Worm (Caenorhabditis elegans) whole organism, L4/young adult: ENCODE measurements around the gene ttbk-2.2.
"Not testable (repeated sequence)": the region's sequence is repeated elsewhere in the genome, so short reads cannot be mapped to it uniquely, and the experiment has no call there.

Experiments
- W03F9.2 ChIP-seq: fragments of 150-350 bp; optimal IDR thresholded peaks from 2 replicates; lab custom pipeline; 2014; ENCODE audit warnings: missing biosample characterization, missing genetic modification characterization
- dao-5 ChIP-seq: sonication (generic microtip); optimal IDR thresholded peaks from 2 replicates; lab custom pipeline; 2016; ENCODE audit warnings: missing genotype, missing genetic modification characterization, moderate library complexity, missing compliant biosample characterization
- him-1 ChIP-seq: sonication (generic microtip); optimal IDR thresholded peaks from 2 replicates; lab custom pipeline; 2016; ENCODE audit warnings: missing genotype, missing genetic modification reagents, missing genetic modification characterization, missing compliant biosample characterization

ttbk-2.2 gene

DNA sequence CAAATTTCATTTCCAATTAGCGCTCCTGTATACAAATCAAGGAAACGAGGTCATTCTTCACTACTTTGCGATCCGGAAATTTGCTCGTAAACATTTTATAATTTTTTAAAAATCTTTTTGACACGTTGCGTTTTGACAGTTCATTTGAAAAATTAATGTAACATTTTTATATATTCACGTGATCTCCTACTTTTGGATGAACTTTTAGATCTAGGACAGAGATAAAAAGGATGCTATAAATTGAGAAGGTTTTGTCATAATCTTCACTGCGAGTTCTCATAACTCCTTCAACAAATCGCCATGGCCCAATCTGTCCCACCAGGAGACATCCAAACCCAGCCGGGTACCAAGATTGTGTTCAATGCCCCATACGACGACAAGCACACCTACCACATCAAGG lies 4.5 kb downstream of the ttbk-2.2 start, which contains the start of gene msp-57:
Gene msp-57 (plus strand): TSS at position 301 of the 400 bp plus-strand sequence.
- not testable (repeated sequence) for TF ChIP-seq him-1, dao-5, W03F9.2 (tag; lab: Kevin White, UChicago)

DNA sequence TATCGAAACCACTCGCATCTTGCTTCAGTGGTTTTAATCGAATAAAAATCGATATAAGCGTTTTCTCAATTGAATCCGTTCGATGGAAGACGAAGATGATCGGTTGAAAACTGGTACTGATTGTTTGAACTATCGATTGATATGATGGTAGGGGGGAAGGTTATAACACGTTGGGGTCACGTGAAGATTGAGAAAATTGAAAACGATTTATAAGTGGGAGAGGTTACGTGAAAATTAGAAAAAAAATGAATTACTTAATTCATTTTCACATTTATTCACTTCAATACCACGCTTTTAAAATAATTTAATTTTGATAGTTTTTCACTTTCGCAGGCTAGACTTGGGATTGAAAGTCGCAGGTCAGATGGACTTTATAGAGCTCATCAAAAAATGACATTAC lies 5.8 kb downstream of the ttbk-2.2 start, which contains the start of gene C09B9.7:
Gene C09B9.7 (minus strand): TSS at position 101 of the 400 bp plus-strand sequence.
- TF ChIP-seq dao-5 (tag; lab: Kevin White, UChicago) (no peak), him-1 (tag; lab: Kevin White, UChicago) (no peak), W03F9.2 (tag; lab: Kevin White, UChicago) (no peak)

DNA sequence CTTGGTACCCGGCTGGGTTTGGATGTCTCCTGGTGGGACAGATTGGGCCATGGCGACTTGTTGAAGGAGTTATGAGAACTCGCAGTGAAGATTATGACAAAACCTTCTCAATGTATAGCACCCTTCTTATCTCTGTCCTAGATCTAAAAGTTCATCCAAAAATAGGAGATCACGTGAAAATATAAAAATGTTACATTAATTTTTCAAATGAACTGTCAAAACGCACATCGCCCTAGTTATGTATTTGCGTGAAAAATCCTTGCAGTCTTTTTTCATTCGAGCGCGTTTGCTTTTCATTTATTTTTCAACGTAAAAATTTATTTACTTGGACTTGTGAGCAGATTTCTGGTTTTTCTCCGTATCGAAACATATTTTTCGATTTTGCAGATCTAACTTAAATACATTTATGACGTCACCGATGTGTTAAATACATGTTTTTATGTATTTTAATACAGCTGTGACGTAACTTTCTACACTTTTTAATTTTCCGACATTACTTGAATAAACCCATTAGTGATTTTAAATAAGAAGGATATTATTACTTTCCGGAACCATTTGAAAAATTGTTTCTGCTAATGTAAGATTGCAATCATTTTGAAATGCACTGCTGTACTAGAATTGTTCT lies 10.7 kb downstream of the ttbk-2.2 start, which contains the start of gene msp-55:
Gene msp-55 (minus strand): TSS at position 51 of the 625 bp plus-strand sequence.
- no peak for TF ChIP-seq W03F9.2 (tag; lab: Kevin White, UChicago)
- no peak for TF ChIP-seq dao-5 (tag; lab: Kevin White, UChicago)
- TF ChIP-seq him-1 (tag; lab: Kevin White, UChicago) = no peak

DNA sequence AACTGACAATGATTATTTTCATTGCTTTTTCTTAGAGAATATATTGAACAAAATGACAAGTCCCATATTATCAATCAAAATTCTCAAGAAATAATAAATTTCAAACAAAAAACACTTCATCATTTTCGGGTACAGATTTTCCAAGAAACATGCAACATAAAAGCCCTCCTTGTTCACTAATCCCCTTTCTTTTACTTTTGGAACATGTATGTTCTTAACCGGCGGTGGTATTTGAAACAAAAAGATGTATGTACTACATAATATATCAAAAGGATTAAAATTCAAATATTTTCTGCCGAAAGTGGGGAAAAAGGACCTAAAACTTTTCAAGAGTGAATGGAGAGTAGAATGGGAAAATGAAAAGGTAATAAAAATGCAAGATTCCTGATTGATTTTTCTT lies 12.5 kb downstream of the ttbk-2.2 start:
- TF ChIP-seq dao-5 (tag; lab: Kevin White, UChicago) (no peak), him-1 (tag; lab: Kevin White, UChicago) (no peak), W03F9.2 (tag; lab: Kevin White, UChicago) (no peak)

DNA sequence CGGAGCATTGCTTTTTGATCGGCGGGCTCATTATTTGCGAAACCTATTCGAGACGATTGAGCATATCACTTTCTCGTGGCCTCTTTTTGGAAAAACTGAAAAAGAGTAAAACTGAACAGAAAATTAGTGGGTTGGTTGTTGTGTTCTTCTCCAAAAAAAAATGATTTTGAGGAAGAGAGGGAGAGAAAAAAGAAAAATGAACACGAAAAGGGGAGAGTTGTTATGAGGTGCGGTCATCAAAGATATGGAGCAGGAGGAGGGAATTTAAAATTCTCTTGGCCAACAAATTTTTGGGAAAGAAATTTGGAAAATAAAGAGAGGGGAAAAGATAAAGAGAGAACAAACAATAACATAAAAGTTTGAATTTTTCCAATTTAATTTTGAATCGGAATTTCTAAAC lies 21.4 kb downstream of the ttbk-2.2 start, which contains the start of gene hot-9:
Gene hot-9 (minus strand): TSS at position 101 of the 400 bp plus-strand sequence.
- TF ChIP-seq W03F9.2 (tag; lab: Kevin White, UChicago) (no peak), dao-5 (tag; lab: Kevin White, UChicago) (no peak)

DNA sequence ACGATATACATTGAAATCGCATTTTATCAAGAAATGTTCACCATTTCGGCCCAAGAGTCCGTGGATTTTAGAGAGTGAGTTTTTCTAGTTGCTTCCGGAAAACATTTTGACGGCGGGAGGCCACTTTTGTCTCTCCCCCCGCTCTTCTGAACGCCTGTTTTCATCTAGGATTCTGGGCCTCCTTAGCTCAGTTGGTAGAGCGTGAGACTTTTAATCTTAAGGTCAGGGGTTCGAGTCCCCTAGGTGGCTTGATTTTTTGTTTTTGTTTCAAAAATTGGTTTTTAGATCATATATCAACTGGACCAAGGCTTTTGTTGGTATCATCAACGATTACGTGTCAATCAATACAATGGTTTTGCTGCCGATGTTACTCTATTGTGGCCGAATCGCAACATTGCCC lies 28.0 kb downstream of the ttbk-2.2 start:
- TF ChIP-seq dao-5 (tag; lab: Kevin White, UChicago) (peak; percentile 66), W03F9.2 (tag; lab: Kevin White, UChicago) (no peak), him-1 (tag; lab: Kevin White, UChicago) (peak; percentile 17)

DNA sequence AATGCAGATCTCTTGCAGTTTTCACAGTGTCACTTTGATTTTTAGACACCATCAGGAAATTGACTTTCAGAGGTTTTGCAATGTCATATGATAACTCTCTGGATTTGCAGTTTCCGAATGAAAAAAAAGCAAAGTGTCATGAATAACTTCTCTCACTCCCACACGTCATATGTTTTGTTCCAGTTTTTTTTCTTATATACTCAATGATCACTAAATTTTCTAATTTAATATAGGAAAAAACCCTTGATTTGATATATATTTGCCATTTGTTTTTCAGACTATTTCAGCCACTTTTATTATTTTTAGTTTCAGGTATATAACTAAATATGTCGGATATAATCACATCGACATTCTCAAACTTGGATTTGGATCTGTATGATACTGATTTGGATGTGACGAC lies 29.3 kb downstream of the ttbk-2.2 start, which contains the start of gene C09B9.1:
Gene C09B9.1 (plus strand): TSS at position 301 of the 400 bp plus-strand sequence.
- TF ChIP-seq dao-5 (tag; lab: Kevin White, UChicago) = no peak
- no peak for TF ChIP-seq W03F9.2 (tag; lab: Kevin White, UChicago)
- no peak for TF ChIP-seq him-1 (tag; lab: Kevin White, UChicago)

DNA sequence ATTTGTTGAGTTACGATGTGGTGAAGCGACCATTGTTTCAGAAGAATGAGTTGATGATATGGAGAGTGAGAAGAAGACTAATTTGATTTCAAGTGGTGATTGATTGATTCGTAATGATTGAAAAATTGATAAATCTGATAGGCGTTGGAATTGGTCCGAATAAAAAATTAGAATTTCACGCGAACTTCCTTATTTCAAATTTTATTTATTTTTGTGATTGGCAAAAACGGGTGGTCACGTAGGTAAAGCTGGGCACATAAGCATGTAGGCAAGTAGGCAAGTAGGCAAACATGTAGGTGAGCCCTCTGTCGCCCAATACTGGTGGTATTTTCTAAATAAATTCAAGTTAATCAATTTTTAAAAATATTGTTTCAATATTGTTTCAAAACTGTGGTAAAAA lies 33.5 kb downstream of the ttbk-2.2 start, which contains the start of gene C09B9.4:
Gene C09B9.4 (minus strand): TSS at position 101 of the 400 bp plus-strand sequence.
- TF ChIP-seq W03F9.2 (tag; lab: Kevin White, UChicago) = no peak
- no peak for TF ChIP-seq dao-5 (tag; lab: Kevin White, UChicago)
- no peak for TF ChIP-seq him-1 (tag; lab: Kevin White, UChicago)

DNA sequence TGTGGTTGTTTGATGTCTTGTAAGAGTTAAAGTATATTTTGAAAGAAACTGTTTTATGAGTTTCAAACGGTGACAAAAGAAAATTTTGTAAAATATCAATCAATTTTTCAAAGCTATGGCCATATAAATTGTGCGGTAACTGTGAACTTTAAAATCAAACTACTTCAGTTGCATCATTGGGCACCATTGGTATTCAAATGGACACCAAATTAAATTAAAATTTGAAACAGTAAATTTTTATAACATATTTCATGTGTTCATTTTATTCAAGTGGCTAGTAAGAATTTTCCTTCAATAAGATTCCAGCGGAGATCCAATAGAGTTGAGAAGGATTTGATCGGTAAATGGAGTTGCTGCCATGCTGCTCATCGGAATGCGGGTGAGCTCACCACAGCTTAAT lies 35.4 kb downstream of the ttbk-2.2 start:
- TF ChIP-seq him-1 (tag; lab: Kevin White, UChicago) (no peak), dao-5 (tag; lab: Kevin White, UChicago) (no peak), W03F9.2 (tag; lab: Kevin White, UChicago) (no peak)

DNA sequence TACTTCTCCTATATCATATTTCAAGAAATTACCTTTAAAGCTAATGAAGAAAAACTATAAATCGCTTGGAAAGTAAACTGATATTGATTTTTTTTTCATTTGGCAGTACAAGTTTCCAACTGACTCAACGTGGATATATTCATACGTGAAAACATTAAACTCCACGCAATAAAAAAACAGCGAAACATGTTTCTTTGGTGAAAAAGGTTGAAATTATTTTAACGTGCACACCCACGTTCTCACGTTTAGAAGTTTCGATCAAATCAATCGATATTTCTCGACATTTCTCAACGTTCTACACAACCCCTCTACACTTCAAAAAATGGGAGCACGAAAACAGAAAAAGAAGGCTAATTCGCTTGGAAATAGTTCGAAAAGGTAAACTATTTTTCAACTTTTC lies 37.8 kb downstream of the ttbk-2.2 start, which contains the start of the genes best-6 and C09B9.2:
Gene best-6 (minus strand): TSS at position 101 of the 400 bp plus-strand sequence.
Gene C09B9.2 (plus strand): TSS at position 314 of the 400 bp plus-strand sequence.
- TF ChIP-seq dao-5 (tag; lab: Kevin White, UChicago) (no peak), W03F9.2 (tag; lab: Kevin White, UChicago) (no peak), him-1 (tag; lab: Kevin White, UChicago) (no peak)

DNA sequence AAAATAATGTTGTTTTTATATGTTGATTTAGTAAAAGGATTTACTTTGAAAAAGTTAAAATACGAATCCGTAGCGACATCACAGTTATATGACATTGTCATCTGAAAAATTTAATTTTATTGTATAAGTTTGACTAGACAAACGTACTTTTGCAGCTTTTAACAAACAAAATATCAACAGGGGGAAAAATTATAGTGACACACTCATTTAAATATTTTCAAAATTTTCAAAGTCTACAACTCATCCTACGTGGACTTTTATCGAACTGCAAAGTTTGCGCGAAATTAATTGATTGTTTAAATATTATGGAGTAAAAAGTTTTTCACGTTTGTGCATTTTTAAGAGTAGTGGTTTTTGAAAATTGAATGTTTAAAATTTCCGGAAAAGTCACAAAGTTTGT lies 41.1 kb downstream of the ttbk-2.2 start, which contains the start of gene C09B9.85:
Gene C09B9.85 (minus strand): TSS at position 101 of the 400 bp plus-strand sequence.
- TF ChIP-seq him-1 (tag; lab: Kevin White, UChicago) (no peak), W03F9.2 (tag; lab: Kevin White, UChicago) (no peak), dao-5 (tag; lab: Kevin White, UChicago) (no peak)

DNA sequence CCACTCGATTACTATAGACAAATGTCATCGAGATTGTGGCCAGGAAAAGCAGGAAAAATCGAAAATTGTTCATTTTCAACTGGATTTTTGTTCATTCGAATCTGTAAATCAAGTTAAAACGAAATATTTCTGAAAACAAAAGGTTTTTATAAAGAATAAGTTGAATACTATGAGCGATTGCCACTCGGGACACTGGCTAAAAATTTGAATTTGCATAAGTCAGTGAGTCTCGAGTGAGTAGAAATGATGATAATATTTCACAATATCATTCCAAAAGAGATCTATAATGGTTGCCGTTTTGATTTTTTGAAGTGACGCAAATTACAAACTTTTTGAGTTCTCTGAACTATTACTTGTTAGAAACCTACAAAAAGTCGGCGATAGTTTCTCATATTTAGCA lies 46.3 kb downstream of the ttbk-2.2 start, which contains the start of gene T28H11.8:
Gene T28H11.8 (minus strand): TSS at position 101 of the 400 bp plus-strand sequence.
- no peak for TF ChIP-seq him-1 (tag; lab: Kevin White, UChicago)
- TF ChIP-seq dao-5 (tag; lab: Kevin White, UChicago) = no peak
- no peak for TF ChIP-seq W03F9.2 (tag; lab: Kevin White, UChicago)

DNA sequence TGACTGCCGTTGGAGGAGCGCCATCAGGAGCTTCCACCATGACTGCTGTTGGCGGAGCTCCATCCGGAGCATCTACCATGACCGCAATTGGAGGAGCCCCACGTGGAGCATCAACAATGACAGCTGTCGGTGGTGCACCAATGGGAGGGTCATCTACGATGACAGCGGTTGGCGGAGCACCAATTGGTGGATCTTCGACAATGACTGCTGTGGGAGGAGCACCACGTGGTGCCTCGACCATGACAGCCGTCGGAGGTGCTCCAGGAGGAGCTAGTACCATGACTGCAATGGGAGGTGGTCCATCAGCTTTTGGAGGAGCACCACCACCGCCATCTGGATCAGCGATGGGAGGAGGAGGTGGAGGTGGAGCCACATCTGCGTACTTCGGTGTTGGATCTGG lies 49.7 kb downstream of the ttbk-2.2 start, which contains the start of gene T28H11.7:
Gene T28H11.7 (minus strand): TSS at position 101 of the 400 bp plus-strand sequence.
- not testable (repeated sequence) for TF ChIP-seq W03F9.2, him-1, dao-5 (tag; lab: Kevin White, UChicago)
